Fruit fly (Drosophila melanogaster) whole organism, embryonic: ENCODE data around the gene CG10283.

Experiments
- Ada2b ChIP-seq: fragments of 200-800 bp; sonication (Bioruptor generic); IDR thresholded peaks from 2 replicates; pipeline ENCODE4 v1.3.6; 2022; ENCODE audit warnings: missing biosample characterization, missing genetic modification characterization
- Adf1 ChIP-seq: fragments of 200-800 bp; sonication (Bioruptor generic); IDR thresholded peaks from 2 replicates; pipeline ENCODE4 v1.3.6; 2022; ENCODE audit warnings: missing biosample characterization, missing genetic modification characterization
- BEAF-32 ChIP-seq: fragments of 200-800 bp; sonication (Bioruptor generic); optimal IDR thresholded peaks from 3 replicates; lab custom pipeline; 2017; ENCODE audit warnings: missing biosample characterization, missing genetic modification characterization, mild to moderate bottlenecking, moderate library complexity, missing genetic modification reagents
- CG10462 ChIP-seq: fragments of 200-800 bp; sonication (Bioruptor generic); optimal IDR thresholded peaks from 2 replicates; lab custom pipeline; 2016; ENCODE audit warnings: missing biosample characterization, missing genetic modification characterization
- CG11093 ChIP-seq: fragments of 200-800 bp; sonication (Bioruptor generic); IDR thresholded peaks from 3 replicates; pipeline ENCODE4 v1.3.6; 2022; ENCODE audit warnings: missing biosample characterization, missing genetic modification characterization
- CG11398 ChIP-seq: fragments of 200-800 bp; sonication (Bioruptor generic); optimal IDR thresholded peaks from 2 replicates; lab custom pipeline; 2016; ENCODE audit warnings: missing biosample characterization, missing genetic modification characterization
- CG11504 ChIP-seq: fragments of 200-800 bp; sonication (Bioruptor generic); optimal IDR thresholded peaks from 3 replicates; lab custom pipeline; 2019; ENCODE audit warnings: missing biosample characterization, mild to moderate bottlenecking, missing genetic modification characterization, moderate library complexity
- CG11695 ChIP-seq: fragments of 200-800 bp; sonication (Bioruptor generic); IDR thresholded peaks from 3 replicates; pipeline ENCODE4 v1.3.6; 2022; ENCODE audit warnings: missing biosample characterization, missing genetic modification characterization
- CG12155 ChIP-seq: fragments of 200-800 bp; sonication (Bioruptor generic); optimal IDR thresholded peaks from 3 replicates; lab custom pipeline; 2016; ENCODE audit warnings: missing biosample characterization, missing genetic modification characterization
- CG13296 ChIP-seq: fragments of 200-800 bp; sonication (Bioruptor generic); optimal IDR thresholded peaks from 3 replicates; lab custom pipeline; 2018; ENCODE audit warnings: missing biosample characterization, mild to moderate bottlenecking, missing genetic modification characterization
- CG15073 ChIP-seq: fragments of 200-800 bp; sonication (Bioruptor generic); optimal IDR thresholded peaks from 2 replicates; lab custom pipeline; 2016; ENCODE audit warnings: missing biosample characterization, missing genetic modification characterization
- CG1529 ChIP-seq: fragments of 200-800 bp; sonication (Bioruptor generic); optimal IDR thresholded peaks from 3 replicates; lab custom pipeline; 2018; ENCODE audit warnings: missing biosample characterization, missing genetic modification characterization
- CG33213 ChIP-seq: fragments of 200-800 bp; sonication (Bioruptor generic); optimal IDR thresholded peaks from 3 replicates; lab custom pipeline; 2016; ENCODE audit warnings: missing biosample characterization, missing genetic modification characterization
- CG3838 ChIP-seq: fragments of 200-800 bp; sonication (Bioruptor generic); optimal IDR thresholded peaks from 3 replicates; lab custom pipeline; 2016; ENCODE audit warnings: missing biosample characterization, missing genetic modification characterization
- CG3995 ChIP-seq: fragments of 200-800 bp; sonication (Bioruptor generic); optimal IDR thresholded peaks from 3 replicates; lab custom pipeline; 2016; ENCODE audit warnings: missing biosample characterization, missing genetic modification characterization
- CG4617 ChIP-seq: fragments of 200-800 bp; sonication (Bioruptor generic); optimal IDR thresholded peaks from 3 replicates; lab custom pipeline; 2016; ENCODE audit warnings: missing biosample characterization, missing genetic modification characterization, borderline replicate concordance
- CG8290 ChIP-seq, 3 experiments: fragments of 200-800 bp; sonication (Bioruptor generic); optimal IDR thresholded peaks; 2 replicates each; lab custom pipeline; 2016 to 2019; ENCODE audit warnings: missing biosample characterization in 3 of 3, missing genetic modification characterization in 3 of 3, mild to moderate bottlenecking in 2 of 3, moderate library complexity in 1 of 3
- CG9437 ChIP-seq: fragments of 200-800 bp; sonication (Bioruptor generic); optimal IDR thresholded peaks from 2 replicates; lab custom pipeline; 2018; ENCODE audit warnings: missing biosample characterization, mild to moderate bottlenecking, missing genetic modification characterization
- CG9797 ChIP-seq: fragments of 200-800 bp; sonication (Bioruptor generic); optimal IDR thresholded peaks from 3 replicates; lab custom pipeline; 2018; ENCODE audit warnings: missing biosample characterization, mild to moderate bottlenecking, missing genetic modification characterization
- D19A ChIP-seq: fragments of 200-800 bp; optimal IDR thresholded peaks from 3 replicates; lab custom pipeline; 2019; ENCODE audit warnings: missing biosample characterization, mild to moderate bottlenecking, missing genetic modification characterization, moderate library complexity
- Dfd ChIP-seq, 2 experiments: fragments of >200 bp; optimal IDR thresholded peaks; 2 replicates each; lab custom pipeline; 2017; ENCODE audit warnings: missing biosample characterization in 2 of 2, missing genetic modification characterization in 2 of 2
- MBD-R2 ChIP-seq: fragments of 200-800 bp; sonication (Bioruptor generic); IDR thresholded peaks from 2 replicates; pipeline ENCODE4 v1.3.6; 2022; ENCODE audit warnings: missing biosample characterization, missing genetic modification characterization
- MTF-1 ChIP-seq: fragments of 200-800 bp; sonication (Bioruptor generic); optimal IDR thresholded peaks from 2 replicates; lab custom pipeline; 2018; ENCODE audit warnings: missing biosample characterization, mild to moderate bottlenecking, missing genetic modification characterization, borderline replicate concordance
- Med ChIP-seq: fragments of 200-800 bp; sonication (Bioruptor generic); peaks from one replicate; lab custom pipeline; 2016; ENCODE audit warnings: missing biosample characterization, missing genetic modification characterization, mild to moderate bottlenecking, inconsistent platforms, moderate library complexity
- NC2β ChIP-seq: fragments of 200-800 bp; sonication (Bioruptor generic); optimal IDR thresholded peaks from 2 replicates; lab custom pipeline; 2016; ENCODE audit warnings: missing biosample characterization, missing genetic modification characterization
- Nf-YA ChIP-seq: fragments of 200-800 bp; sonication (Bioruptor generic); IDR thresholded peaks from 2 replicates; pipeline ENCODE4 v1.3.6; 2022; ENCODE audit warnings: missing biosample characterization, missing genetic modification characterization
- Nf-YB ChIP-seq: fragments of 200-800 bp; sonication (Bioruptor generic); optimal IDR thresholded peaks from 3 replicates; lab custom pipeline; 2019; ENCODE audit warnings: missing biosample characterization, mild to moderate bottlenecking, missing genetic modification characterization, moderate library complexity
- Oli ChIP-seq: fragments of 200-800 bp; sonication (Bioruptor generic); optimal IDR thresholded peaks from 2 replicates; lab custom pipeline; 2018; ENCODE audit warnings: missing biosample characterization, mild to moderate bottlenecking, missing genetic modification characterization, moderate library complexity
- PHDP ChIP-seq: fragments of 200-800 bp; sonication (Bioruptor generic); optimal IDR thresholded peaks from 3 replicates; lab custom pipeline; 2018; ENCODE audit warnings: missing biosample characterization, mild to moderate bottlenecking, missing genetic modification characterization, moderate library complexity
- Xbp1 ChIP-seq: fragments of 200-800 bp; sonication (Bioruptor generic); optimal IDR thresholded peaks from 3 replicates; lab custom pipeline; 2016; ENCODE audit warnings: missing biosample characterization, mild to moderate bottlenecking, missing genetic modification characterization
- abd-A ChIP-seq: fragments of 200-800 bp; sonication (Bioruptor generic); optimal IDR thresholded peaks from 3 replicates; lab custom pipeline; 2019; ENCODE audit warnings: missing biosample characterization, mild to moderate bottlenecking, missing genetic modification characterization, moderate library complexity
- crc ChIP-seq: fragments of 200-800 bp; sonication (Bioruptor generic); optimal IDR thresholded peaks from 2 replicates; lab custom pipeline; 2016; ENCODE audit warnings: missing biosample characterization, missing genetic modification characterization
- croc ChIP-seq: fragments of 200-800 bp; sonication (Bioruptor generic); conservative IDR thresholded peaks from 3 replicates; pipeline ENCODE4 v1.3.6; 2022; ENCODE audit warnings: missing biosample characterization, missing genetic modification characterization
- eyg ChIP-seq: fragments of 200-800 bp; sonication (Bioruptor generic); optimal IDR thresholded peaks from 3 replicates; lab custom pipeline; 2016; ENCODE audit warnings: missing biosample characterization, missing genetic modification characterization
- fd64A ChIP-seq: fragments of 200-800 bp; sonication (Bioruptor generic); optimal IDR thresholded peaks from 3 replicates; lab custom pipeline; 2018; ENCODE audit warnings: missing biosample characterization, mild to moderate bottlenecking, missing genetic modification characterization
- gsb ChIP-seq: fragments of 200-800 bp; sonication (Bioruptor generic); IDR thresholded peaks from 2 replicates; pipeline ENCODE4 v1.3.6; 2022; ENCODE audit warnings: missing biosample characterization, missing genetic modification characterization
- hbn ChIP-seq: fragments of 200-800 bp; sonication (Bioruptor generic); IDR thresholded peaks from 2 replicates; pipeline ENCODE4 v1.3.6; 2022; ENCODE audit warnings: missing biosample characterization, missing genetic modification characterization; ENCODE audit not compliant: partially characterized antibody
- kah ChIP-seq: fragments of 200-800 bp; sonication (Bioruptor generic); optimal IDR thresholded peaks from 2 replicates; lab custom pipeline; 2018; ENCODE audit warnings: missing biosample characterization, mild to moderate bottlenecking, missing genetic modification characterization
- ken ChIP-seq: fragments of 200-800 bp; sonication (Bioruptor generic); IDR thresholded peaks from 3 replicates; pipeline ENCODE4 v1.3.6; 2022; ENCODE audit warnings: missing biosample characterization, missing genetic modification characterization
- nau ChIP-seq: fragments of 200-800 bp; sonication (Bioruptor generic); optimal IDR thresholded peaks from 3 replicates; lab custom pipeline; 2017; ENCODE audit warnings: missing biosample characterization, mild to moderate bottlenecking, missing genetic modification characterization, missing genetic modification reagents
- nom ChIP-seq: fragments of 200-800 bp; sonication (Bioruptor generic); optimal IDR thresholded peaks from 2 replicates; lab custom pipeline; 2017; ENCODE audit warnings: missing biosample characterization, missing genetic modification characterization, mild to moderate bottlenecking, moderate library complexity, missing genetic modification reagents
- otp ChIP-seq: fragments of 200-800 bp; sonication (Bioruptor generic); IDR thresholded peaks from 3 replicates; pipeline ENCODE4, ENCODE4 v1.3.6; 2022; ENCODE audit warnings: missing biosample characterization, missing genetic modification characterization
- pita ChIP-seq: fragments of 200-800 bp; sonication (Bioruptor generic); optimal IDR thresholded peaks from 2 replicates; lab custom pipeline; 2017; ENCODE audit warnings: missing biosample characterization, mild to moderate bottlenecking, missing genetic modification characterization
- sd ChIP-seq: fragments of 200-800 bp; sonication (Bioruptor generic); optimal IDR thresholded peaks from 3 replicates; lab custom pipeline; 2018; ENCODE audit warnings: missing biosample characterization, mild to moderate bottlenecking, missing genetic modification characterization, moderate library complexity
- sens ChIP-seq: fragments of 200-800 bp; sonication (Bioruptor generic); peaks from one replicate; lab custom pipeline; 2016; ENCODE audit warnings: missing biosample characterization, missing genetic modification characterization
- seq ChIP-seq: fragments of 200-800 bp; sonication (Bioruptor generic); IDR thresholded peaks from 2 replicates; pipeline ENCODE4 v1.3.6; 2022; ENCODE audit warnings: missing biosample characterization, missing genetic modification characterization
- zen ChIP-seq: fragments of 200-800 bp; sonication (Bioruptor generic); optimal IDR thresholded peaks from 3 replicates; lab custom pipeline; 2018; ENCODE audit warnings: missing biosample characterization, mild to moderate bottlenecking, missing genetic modification characterization, moderate library complexity
- zen2 ChIP-seq: fragments of 200-800 bp; sonication (Bioruptor generic); IDR thresholded peaks from 3 replicates; pipeline ENCODE4 v1.3.6; 2022; ENCODE audit warnings: missing biosample characterization, missing genetic modification characterization; ENCODE audit not compliant: partially characterized antibody
- zf30C ChIP-seq: fragments of 200-800 bp; sonication (Bioruptor generic); optimal IDR thresholded peaks from 3 replicates; lab custom pipeline; 2018; ENCODE audit warnings: missing biosample characterization, mild to moderate bottlenecking, missing genetic modification characterization

CG10283 gene

dm6 chr2L:18448639-18449430, 35.5 kb downstream of the CG10283 start, which contains the start of gene ncm (continued):
- TF ChIP-seq pita (GFP tag; lab: Kevin White, UChicago) = no peak
- no peak for TF ChIP-seq CG3838 (GFP tag; lab: Kevin White, UChicago)
- peak; percentile 93 for TF ChIP-seq hbn (GFP tag; lab: Robert Waterston, UW)
- no peak for TF ChIP-seq CG15073 (GFP tag; lab: Kevin White, UChicago)
- no peak for TF ChIP-seq CG1529 (GFP tag; lab: Kevin White, UChicago)
- TF ChIP-seq sd (tag; lab: Kevin White, UChicago) = no peak
- no peak for TF ChIP-seq CG10462
- no peak for TF ChIP-seq CG13296 (GFP tag; lab: Kevin White, UChicago)
- TF ChIP-seq seq (GFP tag; lab: Robert Waterston, UW) = no peak
- TF ChIP-seq CG11504 (tag; lab: Kevin White, UChicago) = no peak
- no peak for TF ChIP-seq MTF-1 (GFP tag; lab: Kevin White, UChicago)
- TF ChIP-seq NC2β = no peak
- no peak for TF ChIP-seq CG3995 (GFP tag; lab: Kevin White, UChicago)
- no peak for TF ChIP-seq eyg (GFP tag; lab: Kevin White, UChicago)
- no peak for TF ChIP-seq nau (GFP tag; lab: Kevin White, UChicago)
- TF ChIP-seq MBD-R2 (GFP tag; lab: Robert Waterston, UW) = peak; percentile 86
- no peak for TF ChIP-seq abd-A (tag; lab: Kevin White, UChicago)
- no peak for TF ChIP-seq otp (GFP tag; lab: Robert Waterston, UW)
- TF ChIP-seq fd64A (GFP tag; lab: Kevin White, UChicago) = no peak
- no peak for TF ChIP-seq Dfd (GFP tag; optimal IDR thresholded peaks at IDR 0.05; lab: Kevin White, UChicago)
- TF ChIP-seq Ada2b (GFP tag; lab: Robert Waterston, UW) = no peak
- TF ChIP-seq CG12155 (GFP tag; lab: Kevin White, UChicago) = no peak
- TF ChIP-seq BEAF-32 (GFP tag; lab: Kevin White, UChicago) = peak; percentile 90
- no peak for TF ChIP-seq CG9437
- no peak for TF ChIP-seq Nf-YB (GFP tag; lab: Kevin White, UChicago)
- TF ChIP-seq Nf-YA (GFP tag; lab: Robert Waterston, UW) = no peak
- TF ChIP-seq ken (GFP tag; lab: Robert Waterston, UW) = no peak
- peak; percentile 33 for TF ChIP-seq sens (GFP tag; lab: Kevin White, UChicago)
- no peak for TF ChIP-seq zf30C (GFP tag; lab: Kevin White, UChicago)
- no peak for TF ChIP-seq zen (tag; lab: Kevin White, UChicago)
- peak; percentile 9 for TF ChIP-seq CG9797 (GFP tag; lab: Kevin White, UChicago)
- no peak for TF ChIP-seq croc (GFP tag; lab: Robert Waterston, UW)
- no peak for TF ChIP-seq crc (GFP tag; lab: Kevin White, UChicago)
- no peak for TF ChIP-seq PHDP (tag; lab: Kevin White, UChicago)
- TF ChIP-seq gsb = no peak
- TF ChIP-seq Adf1 (GFP tag; lab: Robert Waterston, UW) = no peak
- TF ChIP-seq CG8290 (GFP tag; optimal IDR thresholded peaks at IDR 0.05; lab: Kevin White, UChicago) = peak; percentile 8
- peak in 1 of 2 experiments; percentile 12 for TF ChIP-seq CG8290 (tag; optimal IDR thresholded peaks at IDR 0.05; lab: Kevin White, UChicago)
- no peak for TF ChIP-seq kah
- no peak for TF ChIP-seq CG33213 (GFP tag; lab: Kevin White, UChicago)
- TF ChIP-seq CG11695 = no peak
- peak; percentile 86 for TF ChIP-seq zen2 (GFP tag; lab: Robert Waterston, UW)
- TF ChIP-seq CG11093 = no peak
- no peak for TF ChIP-seq CG11398 (GFP tag; lab: Kevin White, UChicago)
- TF ChIP-seq Xbp1 (GFP tag; lab: Kevin White, UChicago) = peak; percentile 27
- no peak for TF ChIP-seq nom (GFP tag; lab: Kevin White, UChicago)
- no peak for TF ChIP-seq D19A (tag; lab: Kevin White, UChicago)
- peak; percentile 83 for TF ChIP-seq Med (GFP tag; lab: Kevin White, UChicago)
- no peak for TF ChIP-seq Oli (tag; lab: Kevin White, UChicago)
- TF ChIP-seq CG4617 = peak; percentile 73
